Worm (Caenorhabditis elegans) whole organism, early embryonic: Measurements from ENCODE around the gene B0524.5.

ENCODE experiments used
- B0310.2 ChIP-seq: sonication (generic microtip); optimal IDR thresholded peaks from 2 replicates; lab custom pipeline; 2016; ENCODE audit warnings: mild to moderate bottlenecking, missing genetic modification characterization, missing compliant biosample characterization
- F13C5.2 ChIP-seq: sonication (generic microtip); optimal IDR thresholded peaks from 2 replicates; lab custom pipeline; 2017; ENCODE audit warnings: mild to moderate bottlenecking, missing genetic modification characterization, inconsistent platforms, missing compliant biosample characterization
- aly-1 ChIP-seq: sonication (generic microtip); optimal IDR thresholded peaks from 2 replicates; lab custom pipeline; 2016; ENCODE audit warnings: missing genetic modification characterization, missing compliant biosample characterization
- ama-1 ChIP-seq: fragments of 150-350 bp; optimal IDR thresholded peaks from 2 replicates; lab custom pipeline; 2014
- ceh-13 ChIP-seq: fragments of 200-800 bp; sonication (Bioruptor generic); optimal IDR thresholded peaks from 2 replicates; lab custom pipeline; 2018; ENCODE audit warnings: mild to moderate bottlenecking, missing genetic modification characterization, missing compliant biosample characterization
- ceh-36 ChIP-seq: sonication (generic microtip); optimal IDR thresholded peaks from 2 replicates; lab custom pipeline; 2016; ENCODE audit warnings: missing genetic modification characterization, inconsistent platforms, missing compliant biosample characterization
- ets-7 ChIP-seq: sonication (generic microtip); optimal IDR thresholded peaks from 2 replicates; lab custom pipeline; 2016; ENCODE audit warnings: missing genotype, missing genetic modification characterization, missing compliant biosample characterization
- flt-1 ChIP-seq: fragments of 200-800 bp; sonication (Bioruptor generic); IDR thresholded peaks from 2 replicates; pipeline ENCODE4 v1.3.6; 2022; ENCODE audit warnings: missing genetic modification characterization, missing compliant biosample characterization
- hmbx-1 ChIP-seq: sonication (generic microtip); optimal IDR thresholded peaks from 2 replicates; lab custom pipeline; 2016; ENCODE audit warnings: mild to moderate bottlenecking, missing genetic modification characterization, missing compliant biosample characterization
- hmg-4 ChIP-seq: fragments of 200-800 bp; sonication (Bioruptor generic); optimal IDR thresholded peaks from 2 replicates; lab custom pipeline; 2018; ENCODE audit warnings: mild to moderate bottlenecking, missing genetic modification characterization, missing compliant biosample characterization
- hnd-1 ChIP-seq: sonication (generic microtip); optimal IDR thresholded peaks from 2 replicates; lab custom pipeline; 2016; ENCODE audit warnings: missing genetic modification characterization, missing compliant biosample characterization
- pes-1 ChIP-seq: fragments of 200-800 bp; sonication (Bioruptor generic); IDR thresholded peaks from 2 replicates; pipeline ENCODE4 v1.3.6; 2022; ENCODE audit warnings: missing genetic modification reagents, missing genetic modification characterization, missing compliant biosample characterization
- scrt-1 ChIP-seq: fragments of 200-800 bp; sonication (Bioruptor generic); IDR thresholded peaks from 2 replicates; pipeline ENCODE4 v1.3.6; 2022; ENCODE audit warnings: missing genetic modification characterization, missing compliant biosample characterization
- sea-1 ChIP-seq: fragments of 200-800 bp; sonication (Bioruptor generic); conservative IDR thresholded peaks from 2 replicates; pipeline ENCODE4 v1.3.6; 2022; ENCODE audit warnings: missing genetic modification characterization, missing compliant biosample characterization
- tbx-11 ChIP-seq: fragments of 200-800 bp; sonication (Bioruptor generic); IDR thresholded peaks from 2 replicates; pipeline ENCODE4 v1.3.6; 2022; ENCODE audit warnings: missing genetic modification characterization, missing compliant biosample characterization
- tbx-37 ChIP-seq: fragments of 200-800 bp; sonication (Bioruptor generic); conservative IDR thresholded peaks from 2 replicates; pipeline ENCODE4 v1.3.6; 2022; ENCODE audit warnings: missing genetic modification reagents, missing genetic modification characterization, missing compliant biosample characterization
- tra-4 ChIP-seq: sonication (generic microtip); optimal IDR thresholded peaks from 2 replicates; lab custom pipeline; 2017; ENCODE audit warnings: missing genetic modification characterization, missing compliant biosample characterization

The B0524.5 gene

DNA sequence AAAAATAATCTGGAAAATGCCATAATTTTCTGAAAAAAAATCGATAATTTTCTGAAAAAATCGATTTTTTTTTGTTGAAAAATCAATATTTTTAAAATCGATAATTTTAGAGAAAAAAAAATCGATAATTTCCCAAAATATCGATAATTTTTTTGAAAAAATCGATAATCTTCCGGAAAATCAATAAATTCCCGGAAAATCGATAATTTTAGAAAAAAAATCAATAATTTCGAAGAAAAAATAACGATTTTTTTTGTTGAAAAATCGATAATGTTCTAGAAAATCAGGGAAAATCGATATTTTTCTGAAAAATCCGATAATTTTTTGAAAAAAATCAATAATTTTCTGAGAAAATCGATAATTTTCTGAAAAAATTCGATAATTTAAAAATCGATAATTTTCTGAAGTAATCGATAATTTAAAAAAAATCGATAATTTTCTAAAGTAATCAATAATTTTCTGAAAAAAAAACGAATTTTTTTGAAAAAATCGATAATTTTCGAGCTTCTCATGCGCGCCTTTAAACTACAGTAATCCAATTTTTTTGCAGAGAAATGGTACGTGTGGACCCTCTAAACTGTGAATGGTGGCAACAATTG, 17.3 kb downstream of the B0524.5 start:
- no peak for TF ChIP-seq F13C5.2 (tag; lab: Kevin White, UChicago)
- no peak for TF ChIP-seq ets-7
- TF ChIP-seq B0310.2: no peak
- no peak for TF ChIP-seq ceh-13 (GFP tag; lab: Kevin White, UChicago)
- TF ChIP-seq scrt-1 (GFP tag; lab: Robert Waterston, UW): no peak

DNA sequence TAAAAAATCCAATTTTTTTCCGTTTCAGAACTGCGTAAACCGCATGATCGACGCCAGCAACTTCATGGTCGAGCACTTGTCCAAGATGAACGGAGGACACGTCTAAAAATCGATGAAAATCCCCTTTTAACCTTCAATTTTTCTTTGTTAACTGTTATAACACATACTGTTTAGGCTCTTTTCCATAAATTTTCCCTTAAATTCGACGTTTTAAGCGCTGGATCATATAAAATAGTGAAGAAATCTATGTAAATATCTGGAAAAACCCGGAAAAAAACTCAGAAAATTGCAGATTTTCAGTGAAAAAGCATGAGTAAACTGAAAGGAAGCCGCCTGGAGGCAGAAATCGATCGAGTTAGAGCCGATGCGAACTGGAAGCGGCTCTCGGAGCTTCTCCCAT, 33.6 kb downstream of the B0524.5 start, which contains the start of gene ttc-7:
Gene ttc-7 (plus strand): TSS at position 301 of the 400 bp plus-strand sequence.
- no peak for TF ChIP-seq scrt-1 (GFP tag; lab: Robert Waterston, UW)
- TF ChIP-seq hmbx-1 (tag; lab: Kevin White, UChicago): no peak
- TF ChIP-seq ama-1 (lab: Kevin White, UChicago): no peak
- no peak for TF ChIP-seq hmg-4
- TF ChIP-seq aly-1 (tag; lab: Kevin White, UChicago): no peak
- no peak for TF ChIP-seq sea-1 (GFP tag; lab: Robert Waterston, UW)
- no peak for TF ChIP-seq B0310.2
- TF ChIP-seq F13C5.2 (tag; lab: Kevin White, UChicago): no peak

DNA sequence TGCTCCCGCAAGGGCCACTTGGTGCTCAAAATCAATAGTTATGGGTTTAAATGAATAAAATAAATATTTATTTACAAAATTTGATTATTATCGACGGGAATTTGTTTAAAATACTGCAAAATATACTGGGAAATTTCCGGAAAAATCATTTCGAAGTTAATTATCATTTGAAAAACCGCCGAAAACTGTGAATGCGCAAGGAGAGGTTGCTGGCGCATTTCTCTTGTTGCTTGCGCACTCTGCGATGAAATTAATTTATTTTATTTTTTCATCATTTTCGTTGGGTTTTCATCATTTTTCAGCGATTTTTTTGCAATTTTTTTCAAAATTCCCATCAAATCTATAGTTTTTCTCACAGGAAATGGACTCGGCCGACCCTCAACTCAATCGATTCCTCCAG, 34.2 kb downstream of the B0524.5 start, which contains the start of gene ddp-1:
Gene ddp-1 (plus strand): TSS at position 357 of the 400 bp plus-strand sequence.
- peak; percentile 72; the same call in 1 of the 2 replicates for TF ChIP-seq sea-1 (GFP tag; lab: Robert Waterston, UW)
- TF ChIP-seq ets-7: no peak
- TF ChIP-seq pes-1 (GFP tag; lab: Robert Waterston, UW): peak; percentile 82
- TF ChIP-seq tra-4 (tag; lab: Kevin White, UChicago): peak; percentile 47
- peak; percentile 43 for TF ChIP-seq B0310.2
- TF ChIP-seq hmg-4: peak; percentile 81
- no peak for TF ChIP-seq hmbx-1 (tag; lab: Kevin White, UChicago)
- peak; percentile 77 for TF ChIP-seq ceh-36
- peak; percentile 53 for TF ChIP-seq hnd-1 (tag; lab: Kevin White, UChicago)
- TF ChIP-seq tbx-11 (GFP tag; lab: Robert Waterston, UW): 0 out of 2 replicates have a peak, but pooled peaks have one; percentile 44
- TF ChIP-seq tbx-37 (GFP tag; lab: Robert Waterston, UW): peak; percentile 49; the same call in 1 of the 2 replicates
- TF ChIP-seq scrt-1 (GFP tag; lab: Robert Waterston, UW): peak; percentile 70; the same call in 1 of the 2 replicates
- no peak for TF ChIP-seq ama-1 (lab: Kevin White, UChicago)
- TF ChIP-seq flt-1 (GFP tag; lab: Robert Waterston, UW): peak; percentile 69
- no peak for TF ChIP-seq aly-1 (tag; lab: Kevin White, UChicago)
- TF ChIP-seq F13C5.2 (tag; lab: Kevin White, UChicago): peak; percentile 96
- TF ChIP-seq ceh-13 (GFP tag; lab: Kevin White, UChicago): peak; percentile 51

DNA sequence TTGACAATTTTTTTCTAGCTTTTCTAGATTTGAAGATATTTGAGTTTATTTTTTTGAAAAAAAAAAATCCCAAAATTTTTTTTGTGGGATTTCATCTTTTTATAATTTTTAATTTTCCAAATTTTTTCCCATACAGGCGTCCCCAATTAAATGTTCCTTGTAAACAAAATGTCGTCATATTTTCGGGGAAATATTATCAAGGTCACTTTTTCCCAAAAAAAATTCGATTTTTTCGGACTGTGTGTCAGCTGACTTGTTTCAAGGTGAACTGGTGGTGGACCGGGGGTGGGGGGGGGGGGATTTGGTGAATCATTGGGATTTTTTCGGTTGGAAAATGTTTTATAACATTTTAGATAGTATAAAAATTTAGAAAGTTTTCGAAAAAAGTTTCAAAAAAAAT, 37.0 kb downstream of the B0524.5 start:
- TF ChIP-seq ceh-13 (GFP tag; lab: Kevin White, UChicago): no peak
- no peak for TF ChIP-seq ets-7
- TF ChIP-seq tbx-11 (GFP tag; lab: Robert Waterston, UW): no peak
- no peak for TF ChIP-seq hmg-4
- no peak for TF ChIP-seq aly-1 (tag; lab: Kevin White, UChicago)
- TF ChIP-seq hmbx-1 (tag; lab: Kevin White, UChicago): no peak
- no peak for TF ChIP-seq flt-1 (GFP tag; lab: Robert Waterston, UW)
- no peak for TF ChIP-seq sea-1 (GFP tag; lab: Robert Waterston, UW)
- no peak for TF ChIP-seq B0310.2
- TF ChIP-seq scrt-1 (GFP tag; lab: Robert Waterston, UW): no peak
- no peak for TF ChIP-seq pes-1 (GFP tag; lab: Robert Waterston, UW)
- TF ChIP-seq hnd-1 (tag; lab: Kevin White, UChicago): no peak
- TF ChIP-seq F13C5.2 (tag; lab: Kevin White, UChicago): no peak
- no peak for TF ChIP-seq tbx-37 (GFP tag; lab: Robert Waterston, UW)
- no peak for TF ChIP-seq ceh-36
- TF ChIP-seq ama-1 (lab: Kevin White, UChicago): no peak
- TF ChIP-seq tra-4 (tag; lab: Kevin White, UChicago): no peak

DNA sequence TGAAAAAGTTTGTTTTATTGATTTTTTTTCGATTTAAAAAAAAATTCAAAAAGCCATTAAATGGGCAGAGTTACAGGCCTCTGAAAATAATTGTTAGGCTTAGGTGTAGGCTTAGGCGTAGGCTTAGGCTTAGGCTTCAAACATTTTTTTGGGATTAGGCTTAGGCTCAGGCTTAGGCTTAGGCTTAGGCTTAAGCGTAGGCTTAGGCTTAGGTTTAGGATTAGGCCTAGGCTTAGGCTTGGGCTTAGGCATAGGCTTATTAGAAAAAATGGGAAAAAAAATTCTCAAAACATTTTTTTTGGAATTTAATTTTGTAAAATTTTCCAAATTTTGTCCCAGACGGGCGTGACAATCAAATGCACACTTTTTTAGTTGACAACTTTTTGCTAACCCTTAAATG, 37.5 kb downstream of the B0524.5 start:
- TF ChIP-seq tbx-11 (GFP tag; lab: Robert Waterston, UW) (no peak), tbx-37 (GFP tag; lab: Robert Waterston, UW) (no peak), sea-1 (GFP tag; lab: Robert Waterston, UW) (no peak), scrt-1 (GFP tag; lab: Robert Waterston, UW) (no peak), ceh-36 (peak; percentile 83)

DNA sequence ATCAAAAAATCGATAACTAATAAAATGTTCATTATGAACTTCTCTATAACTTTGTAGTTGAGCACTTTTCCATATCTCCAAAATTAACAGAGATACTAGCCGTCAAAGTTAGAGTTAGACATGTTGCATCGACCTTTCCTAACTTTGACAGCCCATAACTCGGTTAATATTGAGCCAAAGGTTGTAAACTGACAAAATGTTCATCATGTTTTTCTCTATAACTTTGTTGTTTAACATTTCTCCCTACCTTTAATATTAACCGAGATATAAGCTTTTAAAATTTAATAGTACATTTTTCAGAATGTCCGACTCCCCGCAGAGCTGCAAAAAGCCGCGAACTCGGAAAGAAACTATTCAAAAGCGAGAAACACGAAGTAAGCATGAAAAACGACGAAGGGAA, 38.6 kb downstream of the B0524.5 start, which contains the start of gene hlh-33:
Gene hlh-33 (plus strand): TSS at position 301 of the 400 bp plus-strand sequence.
- TF ChIP-seq tbx-37 (GFP tag; lab: Robert Waterston, UW) (no peak), hmbx-1 (tag; lab: Kevin White, UChicago) (no peak), tbx-11 (GFP tag; lab: Robert Waterston, UW) (no peak)

DNA sequence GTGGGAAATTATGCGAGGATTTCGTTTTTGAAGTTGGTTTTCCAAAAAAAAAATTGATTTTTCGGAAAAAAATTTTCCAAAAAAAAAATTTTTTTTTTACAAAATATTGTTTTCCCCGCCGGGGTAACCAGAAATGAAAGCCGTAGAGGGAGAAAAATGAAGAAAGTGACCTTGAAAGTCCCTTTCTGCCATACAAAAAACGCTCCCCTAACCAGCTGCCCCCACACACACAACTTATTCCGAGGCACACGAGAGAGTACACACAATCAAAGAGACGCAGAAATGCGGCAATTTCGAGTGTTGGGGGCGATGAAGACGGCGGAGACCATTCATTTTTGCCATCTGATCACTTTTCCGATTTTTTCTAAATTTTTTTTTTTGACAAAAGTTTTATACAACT, 39.7 kb downstream of the B0524.5 start:
- TF ChIP-seq sea-1 (GFP tag; lab: Robert Waterston, UW) (no peak), scrt-1 (GFP tag; lab: Robert Waterston, UW) (no peak), pes-1 (GFP tag; lab: Robert Waterston, UW) (no peak), ama-1 (lab: Kevin White, UChicago) (no peak), tbx-11 (GFP tag; lab: Robert Waterston, UW) (no peak), ceh-36 (no peak), B0310.2 (no peak), hmg-4 (no peak), aly-1 (tag; lab: Kevin White, UChicago) (no peak), hnd-1 (tag; lab: Kevin White, UChicago) (no peak), tra-4 (tag; lab: Kevin White, UChicago) (no peak), ets-7 (no peak), hmbx-1 (tag; lab: Kevin White, UChicago) (no peak), F13C5.2 (tag; lab: Kevin White, UChicago) (no peak), tbx-37 (GFP tag; lab: Robert Waterston, UW) (no peak), flt-1 (GFP tag; lab: Robert Waterston, UW) (no peak)
